Worm (Caenorhabditis elegans) whole organism, L4 larva: ENCODE data around the gene T19D12.10.

Experiments used
- F26F4.8 ChIP-seq: fragments of 200-800 bp; sonication (Bioruptor generic); conservative IDR thresholded peaks from 2 replicates; pipeline ENCODE4 v1.3.6; 2022; ENCODE audit warnings: missing genetic modification characterization, missing compliant biosample characterization
- F37D6.2 ChIP-seq: sonication (generic microtip); optimal IDR thresholded peaks from 2 replicates; lab custom pipeline; 2016; ENCODE audit warnings: mild to moderate bottlenecking, missing genetic modification characterization, missing compliant biosample characterization
- T20F7.1 ChIP-seq: fragments of 200-800 bp; sonication (Bioruptor generic); optimal IDR thresholded peaks from 2 replicates; lab custom pipeline; 2018; ENCODE audit warnings: mild to moderate bottlenecking, missing genetic modification characterization, missing compliant biosample characterization
- Y75B8A.6 ChIP-seq: fragments of 200-800 bp; sonication (Bioruptor generic); IDR thresholded peaks from 2 replicates; pipeline ENCODE4 v1.3.6; 2022; ENCODE audit warnings: missing genetic modification reagents, missing genetic modification characterization, missing compliant biosample characterization
- aly-2 ChIP-seq: sonication (generic microtip); optimal IDR thresholded peaks from 2 replicates; lab custom pipeline; 2018; ENCODE audit warnings: missing biosample characterization, missing genetic modification characterization
- ceh-20 ChIP-seq: fragments of 200-800 bp; sonication (Bioruptor generic); IDR thresholded peaks from 2 replicates; pipeline ENCODE4 v1.3.6; 2022; ENCODE audit warnings: missing genetic modification reagents, missing genetic modification characterization, missing compliant biosample characterization
- daf-16 ChIP-seq, 3 experiments: sonication (generic microtip); optimal IDR thresholded peaks; 2 replicates each; lab custom pipeline; 2016 to 2017; ENCODE audit warnings: missing genetic modification characterization in 3 of 3, missing genetic modification reagents in 3 of 3, mild to moderate bottlenecking in 2 of 3, missing compliant biosample characterization in 2 of 3, missing biosample characterization in 1 of 3, moderate library complexity in 1 of 3
- daf-8 ChIP-seq: fragments of 200-800 bp; sonication (Bioruptor generic); IDR thresholded peaks from 2 replicates; pipeline ENCODE4 v1.3.6; 2022; ENCODE audit warnings: missing genetic modification characterization, missing compliant biosample characterization
- dmd-6 ChIP-seq: fragments of 200-800 bp; sonication (Bioruptor generic); IDR thresholded peaks from 2 replicates; pipeline ENCODE4 v1.3.6; 2022; ENCODE audit warnings: missing genetic modification reagents, missing genetic modification characterization, missing compliant biosample characterization
- dmd-8 ChIP-seq: fragments of 200-800 bp; sonication (Bioruptor generic); IDR thresholded peaks from 2 replicates; pipeline ENCODE4 v1.3.6; 2022; ENCODE audit warnings: missing genetic modification characterization, missing compliant biosample characterization
- dmd-9 ChIP-seq: fragments of 200-800 bp; sonication (Bioruptor generic); IDR thresholded peaks from 2 replicates; pipeline ENCODE4 v1.3.6; 2022; ENCODE audit warnings: missing genetic modification reagents, missing genetic modification characterization, missing compliant biosample characterization
- dpl-1 ChIP-seq: fragments of 150-350 bp; optimal IDR thresholded peaks from 2 replicates; lab custom pipeline; 2014; ENCODE audit warnings: missing biosample characterization, missing genetic modification reagents, missing genetic modification characterization
- dve-1 ChIP-seq: sonication (generic microtip); optimal IDR thresholded peaks from 2 replicates; lab custom pipeline; 2017; ENCODE audit warnings: antibody characterized with exemption, mild to moderate bottlenecking, missing genetic modification characterization, missing compliant biosample characterization; ENCODE audit not compliant: insufficient read depth
- gei-8 ChIP-seq: fragments of 200-800 bp; sonication (Bioruptor generic); optimal IDR thresholded peaks from 2 replicates; lab custom pipeline; 2018; ENCODE audit warnings: mild to moderate bottlenecking, missing genetic modification characterization, missing compliant biosample characterization
- hif-1 ChIP-seq, 2 experiments: sonication (generic microtip); optimal IDR thresholded peaks; 2 replicates each; lab custom pipeline; 2016 to 2017; ENCODE audit warnings: missing compliant biosample characterization in 2 of 2, missing genetic modification characterization in 2 of 2, missing genetic modification reagents in 2 of 2, missing genotype in 2 of 2, mild to moderate bottlenecking in 1 of 2
- hlh-11 ChIP-seq: fragments of 200-800 bp; sonication (Bioruptor generic); optimal IDR thresholded peaks from 2 replicates; lab custom pipeline; 2018; ENCODE audit warnings: mild to moderate bottlenecking, missing genetic modification characterization, missing compliant biosample characterization
- lim-7 ChIP-seq: fragments of 200-800 bp; sonication (Bioruptor generic); IDR thresholded peaks from 2 replicates; pipeline ENCODE4 v1.3.6; 2022; ENCODE audit warnings: missing genetic modification characterization, missing compliant biosample characterization
- lin-1 ChIP-seq: fragments of 200-800 bp; sonication (Bioruptor generic); IDR thresholded peaks from 2 replicates; pipeline ENCODE4 v1.3.6; 2022; ENCODE audit warnings: missing genetic modification reagents, missing genetic modification characterization, missing compliant biosample characterization
- lin-13 ChIP-seq: fragments of 150-350 bp; optimal IDR thresholded peaks from 2 replicates; lab custom pipeline; 2014; ENCODE audit warnings: missing biosample characterization, missing genetic modification reagents, missing genetic modification characterization
- lin-29 ChIP-seq: fragments of 200-800 bp; sonication (Bioruptor generic); IDR thresholded peaks from 2 replicates; pipeline ENCODE4 v1.3.6; 2022; ENCODE audit warnings: missing genetic modification reagents, missing genetic modification characterization, missing compliant biosample characterization
- lin-39 ChIP-seq: fragments of 150-350 bp; optimal IDR thresholded peaks from 2 replicates; lab custom pipeline; 2014; ENCODE audit warnings: missing biosample characterization, missing genetic modification reagents, missing genetic modification characterization
- mdt-29 ChIP-seq: fragments of 200-800 bp; sonication (Bioruptor generic); IDR thresholded peaks from 2 replicates; pipeline ENCODE4 v1.3.6; 2022; ENCODE audit warnings: missing genetic modification reagents, missing genetic modification characterization, missing compliant biosample characterization
- mxl-2 ChIP-seq: fragments of 200-800 bp; sonication (Bioruptor generic); conservative IDR thresholded peaks from 2 replicates; pipeline ENCODE4 v1.3.6; 2022; ENCODE audit warnings: missing genetic modification reagents, missing genetic modification characterization, missing compliant biosample characterization
- nhr-10 ChIP-seq: fragments of 150-350 bp; optimal IDR thresholded peaks from 2 replicates; lab custom pipeline; 2014; ENCODE audit warnings: missing biosample characterization, missing genetic modification characterization
- nhr-11 ChIP-seq: fragments of 150-350 bp; optimal IDR thresholded peaks from 2 replicates; lab custom pipeline; 2014; ENCODE audit warnings: missing biosample characterization, missing genetic modification characterization
- nhr-237 ChIP-seq: sonication (generic microtip); optimal IDR thresholded peaks from 2 replicates; lab custom pipeline; 2017; ENCODE audit warnings: missing biosample characterization, missing genetic modification characterization
- nhr-28 ChIP-seq: fragments of 150-350 bp; optimal IDR thresholded peaks from 2 replicates; lab custom pipeline; 2014; ENCODE audit warnings: missing biosample characterization, missing genetic modification characterization
- nhr-6 ChIP-seq: fragments of 150-350 bp; optimal IDR thresholded peaks from 2 replicates; lab custom pipeline; 2014; ENCODE audit warnings: missing biosample characterization, missing genetic modification characterization
- php-3 ChIP-seq: fragments of 200-800 bp; sonication (Bioruptor generic); IDR thresholded peaks from 2 replicates; pipeline ENCODE4 v1.3.6; 2022; ENCODE audit warnings: missing genetic modification reagents, missing genetic modification characterization, missing compliant biosample characterization
- pqm-1 ChIP-seq: sonication (generic microtip); optimal IDR thresholded peaks from 2 replicates; lab custom pipeline; 2017; ENCODE audit warnings: missing biosample characterization, missing genetic modification characterization
- unc-62 ChIP-seq, 3 experiments: fragments of 150-350 bp in 1 of 3; sonication (generic microtip); optimal IDR thresholded peaks in 2 of 3; peaks in 1 of 3; 1 replicate in 1 of 3; 2 replicates in 2 of 3; lab custom pipeline; 2014 to 2017; ENCODE audit warnings: missing biosample characterization in 3 of 3, missing genetic modification characterization in 3 of 3, missing genetic modification reagents in 3 of 3, missing genotype in 1 of 3
- zfp-2 ChIP-seq: sonication (generic microtip); optimal IDR thresholded peaks from 2 replicates; lab custom pipeline; 2016; ENCODE audit warnings: mild to moderate bottlenecking, missing genetic modification characterization, missing compliant biosample characterization
- zip-2 ChIP-seq: fragments of 150-350 bp; optimal IDR thresholded peaks from 2 replicates; lab custom pipeline; 2014; ENCODE audit warnings: missing biosample characterization, missing genetic modification characterization
- ztf-11 ChIP-seq: fragments of 150-350 bp; optimal IDR thresholded peaks from 2 replicates; lab custom pipeline; 2014; ENCODE audit warnings: missing biosample characterization, missing genetic modification characterization

T19D12.10 gene

DNA sequence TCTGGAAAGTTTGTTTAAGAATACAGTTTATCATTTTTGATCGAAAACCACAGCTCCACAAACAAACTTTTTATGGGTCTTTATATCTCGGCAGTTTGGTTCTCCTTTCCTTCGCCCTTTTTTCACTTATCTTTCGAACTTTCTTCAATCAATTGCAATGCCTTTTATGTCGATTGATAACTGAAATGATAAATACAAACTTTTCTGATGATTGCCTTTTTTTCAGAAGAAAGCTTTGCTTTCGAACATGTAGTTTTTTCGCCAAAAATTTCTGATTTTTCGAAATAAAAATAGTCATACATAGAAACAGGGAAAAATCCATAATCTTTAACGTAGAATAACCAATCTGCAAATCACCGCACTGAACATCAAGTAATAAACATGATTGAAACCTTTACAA is 2.5 kb upstream of the T19D12.10 start, which contains the start of gene T19D12.2:
TSS of gene T19D12.2 (plus strand) at position 125 of the 400 bp plus-strand sequence.
- TF ChIP-seq dmd-9 (no peak), lin-39 (tag; lab: Kevin White, UChicago) (no peak), daf-8 (GFP tag; lab: Robert Waterston, UW) (no peak), hif-1 (tag; optimal IDR thresholded peaks at IDR 0.05; lab: Kevin White, UChicago) (no peak), aly-2 (tag; lab: Kevin White, UChicago) (no peak), nhr-11 (tag; lab: Kevin White, UChicago) (no peak), dve-1 (peak; percentile 33), nhr-6 (tag; lab: Kevin White, UChicago) (no peak), nhr-28 (tag; lab: Kevin White, UChicago) (peak; percentile 19), ztf-11 (tag; lab: Kevin White, UChicago) (no peak), F26F4.8 (GFP tag; lab: Robert Waterston, UW) (no peak), pqm-1 (tag; lab: Kevin White, UChicago) (peak; percentile 93), php-3 (GFP tag; lab: Robert Waterston, UW) (peak; percentile 81; the same call in 1 of the 2 replicates), mxl-2 (GFP tag; lab: Robert Waterston, UW) (no peak), hlh-11 (tag; lab: Kevin White, UChicago) (peak; percentile 18), dmd-8 (GFP tag; lab: Robert Waterston, UW) (no peak), gei-8 (no peak), nhr-237 (tag; lab: Kevin White, UChicago) (no peak), dmd-6 (GFP tag; lab: Robert Waterston, UW) (peak; percentile 48; the same call in 1 of the 2 replicates), daf-16 (GFP tag; optimal IDR thresholded peaks at IDR 0.05; lab: Kevin White, UChicago) (no peak), daf-16 (tag; optimal IDR thresholded peaks at IDR 0.05; lab: Kevin White, UChicago) (peak; percentile 45)

DNA sequence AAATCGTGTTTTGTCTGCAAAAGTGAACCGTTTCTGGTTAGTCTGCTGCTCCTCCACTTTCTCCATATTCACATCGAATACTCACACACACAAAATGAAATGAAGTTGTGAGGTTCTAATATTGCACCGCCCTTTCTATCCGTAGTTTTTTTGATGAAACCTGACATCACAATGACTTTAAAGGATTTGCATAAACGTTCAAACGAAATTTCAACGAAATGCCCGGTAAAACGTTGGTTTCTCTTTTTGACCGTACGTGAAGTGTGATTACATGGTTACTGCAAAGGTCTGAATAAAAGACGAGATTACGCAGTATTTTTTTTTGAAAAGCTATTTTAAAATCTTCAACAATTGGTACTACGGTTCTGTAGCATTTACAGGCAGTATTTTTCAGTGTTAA is 4.4 kb downstream of the T19D12.10 start, which contains the start of gene T19D12.9:
TSS of gene T19D12.9 (minus strand) at position 101 of the 400 bp plus-strand sequence.
- TF ChIP-seq F37D6.2 (no peak), daf-16 (GFP tag; optimal IDR thresholded peaks at IDR 0.05; lab: Kevin White, UChicago) (no peak), daf-16 (tag; optimal IDR thresholded peaks at IDR 0.05; lab: Kevin White, UChicago) (no peak)

DNA sequence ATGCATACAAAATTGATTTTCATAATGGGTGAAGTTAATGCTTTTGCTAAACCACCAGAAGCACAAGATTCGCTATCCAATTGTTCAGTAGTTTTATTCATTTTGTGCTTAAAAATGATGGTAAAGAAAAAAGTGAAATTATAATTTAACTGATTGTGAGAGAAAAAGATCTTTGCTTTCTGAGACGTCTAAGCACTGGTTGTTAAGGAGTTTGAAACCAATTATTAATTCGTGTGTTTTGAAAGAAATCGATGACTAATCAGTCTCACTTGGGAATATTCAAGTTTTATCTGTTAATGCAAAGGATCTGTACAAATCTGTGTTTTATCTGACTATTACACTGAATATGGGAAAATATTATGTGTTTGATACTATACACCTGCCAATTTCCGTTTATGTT is 6.9 kb downstream of the T19D12.10 start, which contains the start of gene sra-26:
TSS of gene sra-26 (minus strand) at position 101 of the 400 bp plus-strand sequence.
- no peak for TF ChIP-seq zip-2 (tag; lab: Kevin White, UChicago)
- no peak for TF ChIP-seq lin-29 (GFP tag; lab: Robert Waterston, UW)
- TF ChIP-seq zfp-2, result no peak
- TF ChIP-seq mdt-29 (GFP tag; lab: Robert Waterston, UW), result no peak
- no peak for TF ChIP-seq T20F7.1 (GFP tag; lab: Kevin White, UChicago)
- no peak for TF ChIP-seq nhr-10 (tag; lab: Kevin White, UChicago)
- TF ChIP-seq ceh-20 (GFP tag; lab: Robert Waterston, UW), result no peak
- TF ChIP-seq dmd-9, result no peak
- TF ChIP-seq lin-1 (GFP tag; lab: Robert Waterston, UW), result no peak
- no peak for TF ChIP-seq Y75B8A.6

DNA sequence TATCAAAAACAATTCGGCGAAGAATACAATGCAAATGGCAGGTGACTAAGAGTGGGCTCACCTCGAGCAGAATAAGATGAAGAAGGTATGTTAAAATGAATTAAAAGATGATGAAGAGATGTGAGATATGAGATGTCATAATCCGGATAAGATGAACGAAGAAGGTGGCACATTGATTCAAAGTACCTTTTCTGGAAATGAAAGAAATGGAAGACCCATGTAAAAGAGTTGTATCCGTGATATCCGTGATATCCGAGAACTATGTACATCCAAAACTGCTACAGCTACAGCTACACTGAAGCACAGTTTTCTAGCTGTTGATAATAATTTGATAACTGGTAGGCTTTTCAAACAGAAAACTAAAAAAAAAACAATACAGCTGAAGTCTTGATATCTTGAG is 9.6 kb downstream of the T19D12.10 start, which contains the start of gene oig-8:
TSS of gene oig-8 (minus strand) at position 101 of the 400 bp plus-strand sequence.
- TF ChIP-seq lim-7 (GFP tag; lab: Robert Waterston, UW), result no peak
- TF ChIP-seq nhr-28 (tag; lab: Kevin White, UChicago), result no peak
- TF ChIP-seq dpl-1, result no peak
- no peak for TF ChIP-seq lin-13
- TF ChIP-seq, all 104 proteins: peak for 0

DNA sequence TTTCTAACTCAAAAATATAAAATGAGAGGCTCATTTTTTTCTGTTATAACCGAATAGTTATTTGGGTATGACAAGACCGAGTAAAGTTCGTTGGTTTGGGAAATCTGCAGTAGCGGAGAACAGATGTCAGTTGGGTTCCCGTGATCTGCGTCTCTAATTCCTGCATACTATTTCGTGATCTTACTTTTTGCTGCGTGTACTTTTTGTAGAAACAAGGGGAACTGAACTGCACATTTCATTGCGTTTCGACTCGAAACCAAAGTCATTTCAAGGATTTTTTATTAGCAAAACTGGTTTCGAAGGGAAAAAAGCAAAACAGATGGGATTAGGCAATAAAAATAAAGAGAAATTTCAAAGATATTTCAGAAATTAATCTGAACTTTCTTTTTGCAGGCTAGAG is 11.8 kb downstream of the T19D12.10 start:
- TF ChIP-seq unc-62 (GFP tag; optimal IDR thresholded peaks at IDR 0.05 in 1 of 2; lab: Kevin White, UChicago) (peak in 1 of 2 experiments; percentile 48), unc-62 (tag; optimal IDR thresholded peaks at IDR 0.05; lab: Kevin White, UChicago) (no peak), dmd-8 (GFP tag; lab: Robert Waterston, UW) (no peak)
